Worm (Caenorhabditis elegans) whole organism, L2 larva: ENCODE measurements around the gene lin-7.
"Not testable (repeated sequence)": the region's sequence is repeated elsewhere in the genome, so short reads cannot be mapped to it uniquely, and the experiment has no call there.

Experiments used
- C34F6.9 ChIP-seq: fragments of 150-350 bp; optimal IDR thresholded peaks from 2 replicates; lab custom pipeline; 2014; ENCODE audit warnings: missing biosample characterization, missing genetic modification characterization
- F13H6.1 ChIP-seq: sonication (generic microtip); optimal IDR thresholded peaks from 2 replicates; lab custom pipeline; 2016; ENCODE audit warnings: missing genetic modification characterization, missing compliant biosample characterization
- R02D3.7 ChIP-seq: fragments of 150-350 bp; optimal IDR thresholded peaks from 2 replicates; lab custom pipeline; 2014; ENCODE audit warnings: missing biosample characterization, missing genetic modification characterization
- ZK546.5 ChIP-seq: sonication (generic microtip); optimal IDR thresholded peaks from 2 replicates; lab custom pipeline; 2017; ENCODE audit warnings: missing biosample characterization, missing genetic modification characterization
- alr-1 ChIP-seq: fragments of 150-350 bp; optimal IDR thresholded peaks from 2 replicates; lab custom pipeline; 2014; ENCODE audit warnings: missing biosample characterization, missing genetic modification characterization
- ama-1 ChIP-seq: fragments of 150-350 bp; optimal IDR thresholded peaks from 2 replicates; lab custom pipeline; 2018; ENCODE audit warnings: inconsistent platforms
- blmp-1 ChIP-seq: sonication (generic microtip); optimal IDR thresholded peaks from 2 replicates; lab custom pipeline; 2017; ENCODE audit warnings: missing genetic modification characterization, mild to moderate bottlenecking, missing compliant biosample characterization, antibody characterized with exemption, moderate library complexity; ENCODE audit not compliant: insufficient read depth
- crh-2 ChIP-seq: sonication (generic microtip); optimal IDR thresholded peaks from 2 replicates; lab custom pipeline; 2017; ENCODE audit warnings: missing biosample characterization, missing genetic modification characterization
- dmd-4 ChIP-seq: sonication (generic microtip); optimal IDR thresholded peaks from 2 replicates; lab custom pipeline; 2017; ENCODE audit warnings: missing biosample characterization, missing genetic modification characterization
- fos-1 ChIP-seq: fragments of 150-350 bp; optimal IDR thresholded peaks from 2 replicates; lab custom pipeline; 2014; ENCODE audit warnings: missing biosample characterization, missing genetic modification characterization
- gmeb-1 ChIP-seq: fragments of 150-350 bp; optimal IDR thresholded peaks from 2 replicates; lab custom pipeline; 2014; ENCODE audit warnings: missing biosample characterization, missing genetic modification characterization
- lin-11 ChIP-seq: fragments of 150-350 bp; sonication (generic microtip); optimal IDR thresholded peaks from 2 replicates; lab custom pipeline; 2014; ENCODE audit warnings: missing biosample characterization, missing genetic modification characterization, inconsistent platforms, mixed read lengths
- lin-13 ChIP-seq: fragments of 150-350 bp; optimal IDR thresholded peaks from 2 replicates; lab custom pipeline; 2014; ENCODE audit warnings: missing biosample characterization, missing genetic modification reagents, missing genetic modification characterization
- lin-39 ChIP-seq: fragments of 150-350 bp; optimal IDR thresholded peaks from 2 replicates; lab custom pipeline; 2014; ENCODE audit warnings: missing biosample characterization, missing genetic modification reagents, missing genetic modification characterization
- mab-5 ChIP-seq: fragments of 150-350 bp; optimal IDR thresholded peaks from 2 replicates; lab custom pipeline; 2014; ENCODE audit warnings: missing biosample characterization, missing genetic modification characterization
- mbf-1 ChIP-seq: sonication (generic microtip); optimal IDR thresholded peaks from 2 replicates; lab custom pipeline; 2017; ENCODE audit warnings: missing biosample characterization, missing genetic modification characterization
- mdl-1 ChIP-seq, 2 experiments: fragments of 150-350 bp in 1 of 2; sonication (generic microtip) in 1 of 2; optimal IDR thresholded peaks; 2 replicates each; lab custom pipeline; 2017; ENCODE audit warnings: missing biosample characterization in 2 of 2, missing genetic modification characterization in 2 of 2
- nhr-10 ChIP-seq: sonication (generic microtip); optimal IDR thresholded peaks from 2 replicates; lab custom pipeline; 2017; ENCODE audit warnings: missing biosample characterization, missing genetic modification characterization
- nhr-11 ChIP-seq: fragments of 150-350 bp; optimal IDR thresholded peaks from 2 replicates; lab custom pipeline; 2014; ENCODE audit warnings: missing biosample characterization, missing genetic modification characterization
- nhr-12 ChIP-seq: fragments of 150-350 bp; optimal IDR thresholded peaks from 2 replicates; lab custom pipeline; 2014; ENCODE audit warnings: missing biosample characterization, missing genetic modification characterization
- nhr-129 ChIP-seq: fragments of 150-350 bp; optimal IDR thresholded peaks from 2 replicates; lab custom pipeline; 2014; ENCODE audit warnings: missing biosample characterization, missing genetic modification characterization
- nhr-21 ChIP-seq: fragments of 150-350 bp; optimal IDR thresholded peaks from 2 replicates; lab custom pipeline; 2014; ENCODE audit warnings: missing biosample characterization, missing genetic modification characterization
- nhr-23 ChIP-seq: fragments of 150-350 bp; optimal IDR thresholded peaks from 2 replicates; lab custom pipeline; 2014; ENCODE audit warnings: missing biosample characterization, missing genetic modification reagents, missing genetic modification characterization
- nhr-237 ChIP-seq: fragments of 150-350 bp; optimal IDR thresholded peaks from 2 replicates; lab custom pipeline; 2014; ENCODE audit warnings: missing biosample characterization, missing genetic modification characterization
- nhr-25 ChIP-seq: fragments of 150-350 bp; sonication (generic microtip); optimal IDR thresholded peaks from 3 replicates; lab custom pipeline; 2014; ENCODE audit warnings: missing biosample characterization, missing genetic modification characterization
- peb-1 ChIP-seq: fragments of 150-350 bp; optimal IDR thresholded peaks from 2 replicates; lab custom pipeline; 2014; ENCODE audit warnings: missing biosample characterization, missing genetic modification characterization
- skn-1 ChIP-seq: sonication (generic microtip); optimal IDR thresholded peaks from 2 replicates; lab custom pipeline; 2017; ENCODE audit warnings: missing biosample characterization, missing genetic modification characterization
- sma-3 ChIP-seq: sonication (generic microtip); optimal IDR thresholded peaks from 2 replicates; lab custom pipeline; 2016; ENCODE audit warnings: missing genetic modification reagents, missing genetic modification characterization, missing compliant biosample characterization
- sma-9 ChIP-seq, 2 experiments: fragments of 150-350 bp in 1 of 2; sonication (generic microtip) in 1 of 2; optimal IDR thresholded peaks; 2 replicates each; lab custom pipeline; 2014 to 2016; ENCODE audit warnings: missing genetic modification characterization in 2 of 2, mild to moderate bottlenecking in 1 of 2, missing biosample characterization in 1 of 2, missing compliant biosample characterization in 1 of 2, missing genetic modification reagents in 1 of 2, moderate library complexity in 1 of 2
- snpc-4 ChIP-seq: fragments of 150-350 bp; optimal IDR thresholded peaks from 2 replicates; lab custom pipeline; 2014; ENCODE audit warnings: missing biosample characterization, missing genetic modification characterization
- unc-39 ChIP-seq: fragments of 150-350 bp; optimal IDR thresholded peaks from 2 replicates; lab custom pipeline; 2014; ENCODE audit warnings: missing biosample characterization, missing genetic modification characterization
- unc-55 ChIP-seq: fragments of 150-350 bp; sonication (generic microtip); optimal IDR thresholded peaks from 3 replicates; lab custom pipeline; 2014; ENCODE audit warnings: missing biosample characterization, missing genetic modification reagents, missing genetic modification characterization
- unc-62 ChIP-seq: fragments of 150-350 bp; optimal IDR thresholded peaks from 2 replicates; lab custom pipeline; 2014; ENCODE audit warnings: missing biosample characterization, missing genetic modification reagents, missing genetic modification characterization
- zag-1 ChIP-seq: fragments of 150-350 bp; optimal IDR thresholded peaks from 2 replicates; lab custom pipeline; 2014; ENCODE audit warnings: missing biosample characterization, missing genetic modification characterization
- ztf-1 ChIP-seq: fragments of 200-800 bp; sonication (Bioruptor generic); conservative IDR thresholded peaks from 2 replicates; pipeline ENCODE4 v1.3.6; 2022; ENCODE audit warnings: missing genetic modification characterization, missing compliant biosample characterization
- ztf-4 ChIP-seq: fragments of 150-350 bp; optimal IDR thresholded peaks from 2 replicates; lab custom pipeline; 2014; ENCODE audit warnings: missing biosample characterization, missing genetic modification characterization

lin-7 gene

ce11 chrII:14311537-14311936 is 37.7 kb downstream of the lin-7 start:
- no peak for TF ChIP-seq nhr-237 (tag; lab: Kevin White, UChicago)
- TF ChIP-seq R02D3.7 = no peak
- no peak for TF ChIP-seq nhr-10 (tag; lab: Kevin White, UChicago)
- no peak for TF ChIP-seq crh-2 (tag; lab: Kevin White, UChicago)
- TF ChIP-seq C34F6.9 (tag; lab: Kevin White, UChicago) = no peak
- no peak for TF ChIP-seq ZK546.5 (tag; lab: Kevin White, UChicago)
- no peak for TF ChIP-seq sma-3 (GFP tag; lab: Kevin White, UChicago)
- no peak for TF ChIP-seq ztf-4
- TF ChIP-seq fos-1 (tag; lab: Kevin White, UChicago) = no peak

DNA sequence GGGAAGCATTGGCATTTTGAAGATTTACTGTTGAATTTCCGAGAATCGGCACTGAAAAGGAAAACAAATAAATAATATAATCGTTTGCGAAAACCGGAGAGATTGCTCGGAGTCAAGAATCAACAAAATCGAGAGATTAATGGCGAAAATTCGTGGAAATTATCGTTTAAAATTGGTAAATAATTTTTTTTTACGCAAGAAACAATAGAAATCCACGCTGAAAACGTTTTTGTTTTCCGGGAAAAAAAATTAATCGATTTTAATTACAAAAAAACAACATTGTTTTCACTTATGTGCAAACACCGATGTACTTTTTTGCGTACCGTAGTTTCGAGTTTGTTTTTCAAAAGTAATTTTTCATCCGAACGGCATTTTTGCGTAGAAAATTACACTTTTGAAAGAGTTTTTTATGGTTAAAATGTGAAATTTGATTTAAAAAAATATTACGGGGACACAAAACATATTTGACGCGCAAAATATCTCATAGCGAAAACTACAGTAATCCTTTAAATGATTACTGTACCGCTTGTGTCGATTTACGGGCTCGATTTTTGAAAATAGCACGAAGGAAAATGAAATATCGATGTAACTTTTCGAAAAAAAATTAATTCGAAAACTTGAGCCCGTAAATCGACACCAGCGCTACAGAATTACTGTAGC is 38.3 kb downstream of the lin-7 start, which contains the start of gene ctl-3:
TSS of gene ctl-3 (minus strand) at position 51 of the 660 bp plus-strand sequence.
- TF ChIP-seq unc-55 (GFP tag; lab: Kevin White, UChicago) = no peak
- no peak for TF ChIP-seq nhr-23 (tag; lab: Kevin White, UChicago)
- TF ChIP-seq lin-39 (tag; lab: Kevin White, UChicago) = no peak
- no peak for TF ChIP-seq alr-1 (tag; lab: Kevin White, UChicago)
- TF ChIP-seq nhr-129 = no peak

- not testable (repeated sequence) for TF ChIP-seq nhr-21, mab-5, F13H6.1 (tag; lab: Kevin White, UChicago)
These were observed 43.0 kb downstream of the lin-7 start, which contains the start of gene ctl-1 for ce11 chrII:14306160-14306559. TSS of gene ctl-1 (minus strand) at chrII:14306260.

DNA sequence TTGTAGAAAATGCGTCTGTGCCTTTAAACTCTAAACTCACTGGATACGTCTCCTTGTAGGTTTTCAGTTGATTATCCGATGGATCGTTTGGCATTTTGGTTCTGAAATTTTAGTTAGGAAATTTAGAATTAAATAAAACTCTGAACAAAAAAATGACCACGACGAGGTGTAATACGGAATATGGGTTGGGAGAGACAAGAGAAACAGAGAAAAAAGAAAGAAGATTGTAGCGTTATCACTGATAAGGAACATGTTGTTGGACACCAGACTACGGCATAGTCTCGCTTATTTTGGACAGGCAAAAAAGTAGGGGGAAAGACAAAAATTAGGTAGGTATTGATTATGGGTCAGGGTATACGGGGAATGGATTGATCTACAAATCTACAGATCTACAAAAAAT is 47.3 kb downstream of the lin-7 start, which contains the start of gene ctl-2:
TSS of gene ctl-2 (minus strand) at position 101 of the 400 bp plus-strand sequence.
- TF ChIP-seq ztf-1 (GFP tag; lab: Robert Waterston, UW); R02D3.7; C34F6.9 (tag; lab: Kevin White, UChicago): not testable (repeated sequence)

- peak; percentile 3 for TF ChIP-seq gmeb-1 (tag; lab: Kevin White, UChicago)
- peak; percentile 24 for TF ChIP-seq lin-13
- TF ChIP-seq ama-1 (lab: Kevin White, UChicago) = no peak
- TF ChIP-seq, all 48 proteins: peak for 2
These were observed 49.9 kb downstream of the lin-7 start for ce11 chrII:14299254-14299759.

- TF ChIP-seq sma-9 (GFP tag; optimal IDR thresholded peaks at IDR 0.05; lab: Kevin White, UChicago) (peak; percentile 23), nhr-129 (peak; percentile 91)
- TF ChIP-seq sma-9 (tag; optimal IDR thresholded peaks at IDR 0.05; lab: Kevin White, UChicago) = not testable (repeated sequence)
These were observed 52.2 kb downstream of the lin-7 start, which contains the start of gene Y54G11A.7 for ce11 chrII:14297050-14297449. TSS of gene Y54G11A.7 (plus strand) at chrII:14297305.

- TF ChIP-seq zag-1 (tag; lab: Kevin White, UChicago) = no peak
- TF ChIP-seq ztf-1 (GFP tag; lab: Robert Waterston, UW) = no peak
- no peak for TF ChIP-seq ama-1 (lab: Kevin White, UChicago)
- TF ChIP-seq mdl-1 (tag; optimal IDR thresholded peaks at IDR 0.05; lab: Kevin White, UChicago) = peak; percentile 89 to 95
- TF ChIP-seq nhr-25 (tag; lab: Kevin White, UChicago) = peak; percentile 72
- TF ChIP-seq nhr-21 (tag; lab: Kevin White, UChicago) = peak; percentile 53
- peak; percentile 66 for TF ChIP-seq sma-3 (GFP tag; lab: Kevin White, UChicago)
- TF ChIP-seq sma-9 (GFP tag; optimal IDR thresholded peaks at IDR 0.05; lab: Kevin White, UChicago) = peak; percentile 83
- TF ChIP-seq sma-9 (tag; optimal IDR thresholded peaks at IDR 0.05; lab: Kevin White, UChicago) = no peak
- no peak for TF ChIP-seq R02D3.7
- peak; percentile 15 for TF ChIP-seq lin-13
- TF ChIP-seq peb-1 (tag; lab: Kevin White, UChicago) = no peak
- TF ChIP-seq nhr-12 (tag; lab: Kevin White, UChicago) = no peak
- no peak for TF ChIP-seq unc-62 (GFP tag; lab: Kevin White, UChicago)
- TF ChIP-seq nhr-11 = no peak
- TF ChIP-seq unc-39 = no peak
- TF ChIP-seq skn-1 (tag; lab: Kevin White, UChicago) = no peak
- no peak for TF ChIP-seq alr-1 (tag; lab: Kevin White, UChicago)
- peak; percentile 84 for TF ChIP-seq crh-2 (tag; lab: Kevin White, UChicago)
- no peak for TF ChIP-seq lin-39 (tag; lab: Kevin White, UChicago)
- peak; percentile 90 for TF ChIP-seq blmp-1 (tag; lab: Kevin White, UChicago)
- TF ChIP-seq mbf-1 (tag; lab: Kevin White, UChicago) = no peak
- no peak for TF ChIP-seq lin-11
- TF ChIP-seq F13H6.1 (tag; lab: Kevin White, UChicago) = peak; percentile 66
- TF ChIP-seq ZK546.5 (tag; lab: Kevin White, UChicago) = no peak
- no peak for TF ChIP-seq mab-5 (tag; lab: Kevin White, UChicago)
- peak; percentile 26 for TF ChIP-seq unc-55 (GFP tag; lab: Kevin White, UChicago)
- TF ChIP-seq dmd-4 (tag; lab: Kevin White, UChicago) = no peak
- peak; percentile 67 for TF ChIP-seq C34F6.9 (tag; lab: Kevin White, UChicago)
- TF ChIP-seq snpc-4 = no peak
- peak; percentile 74 for TF ChIP-seq gmeb-1 (tag; lab: Kevin White, UChicago)
These were observed 52.9 kb downstream of the lin-7 start for ce11 chrII:14296320-14296719.
